Worm (Caenorhabditis elegans): ENCODE measurements around the gene rps-9.

Gene rps-9

ce11 chrII:11103052-11103451 is 23.1 kb downstream of the rps-9 start:
- TF ChIP-seq unc-62 (GFP tag; optimal IDR thresholded peaks at IDR 0.05), result no peak

DNA sequence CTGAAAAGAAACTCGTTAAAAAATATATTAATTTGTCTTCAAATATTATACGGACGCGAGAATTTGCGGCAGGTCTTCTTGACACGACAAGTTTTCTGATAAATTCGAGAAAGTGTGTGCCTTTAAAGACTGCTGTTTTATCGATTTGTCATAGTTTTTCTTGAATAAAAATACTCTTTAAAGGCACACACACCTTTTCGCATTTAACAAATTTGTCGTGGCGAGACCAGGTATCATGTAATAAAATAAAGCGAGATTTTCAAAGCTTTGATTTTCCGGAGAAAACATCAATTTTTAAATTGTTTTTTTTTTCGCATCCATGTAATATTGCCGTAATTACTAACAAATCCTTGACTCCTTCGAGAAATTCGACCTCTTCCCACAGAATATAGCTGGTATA is 25.0 kb downstream of the rps-9 start:
- TF ChIP-seq unc-62 (GFP tag; optimal IDR thresholded peaks at IDR 0.05), result no peak

DNA sequence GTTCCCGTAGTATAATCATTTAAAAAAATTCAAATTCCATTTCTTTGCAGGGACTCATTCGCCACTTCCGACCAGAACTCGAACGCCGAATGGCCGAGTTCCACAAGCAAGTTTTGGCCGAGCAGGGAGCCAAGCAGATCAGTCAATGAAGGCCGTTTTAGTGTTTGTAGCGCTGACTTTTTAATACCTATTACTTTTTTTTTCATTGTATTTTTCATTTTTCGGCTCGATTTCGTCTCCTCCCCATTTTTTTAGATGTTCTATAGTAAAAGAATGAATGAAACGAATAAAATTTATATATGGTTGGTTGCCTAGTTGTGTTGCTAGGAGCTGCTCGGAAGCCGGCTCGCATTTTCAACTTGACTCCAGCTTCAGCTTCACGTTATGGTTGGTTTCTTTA is 26.3 kb downstream of the rps-9 start, which contains the start of gene C09H10.4:
Gene C09H10.4 (plus strand): TSS at position 301 of the 400 bp plus-strand sequence.
- TF ChIP-seq unc-62 (GFP tag; optimal IDR thresholded peaks at IDR 0.05), result no peak

DNA sequence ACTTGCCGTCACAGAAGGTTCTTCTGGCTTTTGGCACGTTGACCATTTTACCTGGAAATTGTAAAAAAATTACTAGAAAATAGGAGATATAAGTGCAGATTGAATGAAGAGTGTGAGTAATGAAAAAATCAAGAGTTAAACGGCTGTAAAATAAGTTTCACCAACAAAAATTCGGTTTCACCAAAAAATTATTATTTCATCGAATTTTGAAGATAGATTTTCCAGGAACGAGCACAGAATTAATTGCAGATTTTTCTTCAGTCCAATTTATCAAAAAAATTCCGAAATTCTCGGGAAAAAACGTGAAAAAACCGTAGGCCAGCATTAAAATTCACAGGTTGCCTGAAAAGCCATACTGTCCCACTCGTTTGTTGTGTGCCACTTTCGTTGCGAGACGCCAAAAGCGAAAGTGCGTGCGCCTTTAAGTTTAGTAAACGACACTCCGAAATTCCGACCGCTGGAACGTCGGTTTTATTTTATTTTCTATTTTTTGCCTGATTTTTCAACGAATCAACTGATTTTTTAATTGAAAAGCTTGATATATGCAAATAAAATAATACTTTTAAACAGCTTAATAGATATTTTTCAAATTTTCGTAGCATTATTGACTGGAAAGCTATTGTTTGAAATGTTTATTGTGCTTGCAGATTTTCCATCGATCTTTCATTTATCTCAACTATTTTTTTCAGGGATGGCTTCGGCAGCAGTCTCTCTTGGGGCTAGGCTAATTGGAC is 28.8 kb downstream of the rps-9 start, which contains the start of the genes rpl-36.A and nuo-1:
Gene rpl-36.A (minus strand): TSS at position 51 of the 734 bp plus-strand sequence.
Gene nuo-1 (plus strand): TSS at position 684 of the 734 bp plus-strand sequence.
- TF ChIP-seq unc-62 (GFP tag; optimal IDR thresholded peaks at IDR 0.05), result no peak

DNA sequence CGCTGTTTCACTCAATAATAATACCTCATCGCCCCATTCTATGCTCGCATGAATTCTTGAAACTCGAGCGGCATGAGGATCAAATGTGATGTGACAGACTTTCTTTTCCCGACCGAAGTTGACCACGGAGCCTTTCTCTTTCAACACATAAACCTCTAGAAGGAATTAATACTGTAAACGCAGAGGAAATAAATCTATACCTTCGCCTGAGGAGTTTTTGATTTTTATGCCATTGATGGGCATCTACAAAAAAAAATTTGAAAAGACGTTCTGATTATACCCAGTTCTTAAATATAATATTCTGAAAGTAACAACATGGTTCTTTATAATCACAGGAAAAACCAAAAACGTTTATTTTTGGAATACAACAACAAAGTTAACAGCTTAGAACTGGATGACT is 29.9 kb downstream of the rps-9 start, which contains the start of gene nbs-1:
Gene nbs-1 (minus strand): TSS at position 246 of the 400 bp plus-strand sequence.
- TF ChIP-seq unc-62 (GFP tag; optimal IDR thresholded peaks at IDR 0.05), result no peak

ce11 chrII:11094431-11094830 is 31.7 kb downstream of the rps-9 start:
- TF ChIP-seq unc-62 (GFP tag; optimal IDR thresholded peaks at IDR 0.05), result no peak

DNA sequence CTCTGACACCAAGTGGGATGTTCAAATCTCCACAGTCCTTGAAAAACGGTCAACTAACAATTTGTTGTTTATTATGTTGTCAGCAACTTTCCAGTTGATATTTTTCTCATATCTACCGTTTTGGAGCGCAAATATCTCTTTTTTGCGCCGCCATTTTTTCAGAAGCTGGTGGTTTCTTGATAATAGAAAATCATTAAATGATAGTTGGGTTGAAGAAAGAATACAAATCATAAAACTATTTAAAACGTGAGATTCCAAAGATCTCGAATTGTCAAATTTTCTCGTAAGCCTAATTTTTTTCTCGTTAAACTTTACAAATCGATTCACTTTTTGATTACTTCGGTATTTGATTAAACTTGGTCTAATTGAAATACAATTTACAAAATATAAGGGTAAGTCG is 33.7 kb downstream of the rps-9 start, which contains the start of gene rpl-42:
Gene rpl-42 (plus strand): TSS at position 301 of the 400 bp plus-strand sequence.
- TF ChIP-seq unc-62 (GFP tag; optimal IDR thresholded peaks at IDR 0.05), result no peak

DNA sequence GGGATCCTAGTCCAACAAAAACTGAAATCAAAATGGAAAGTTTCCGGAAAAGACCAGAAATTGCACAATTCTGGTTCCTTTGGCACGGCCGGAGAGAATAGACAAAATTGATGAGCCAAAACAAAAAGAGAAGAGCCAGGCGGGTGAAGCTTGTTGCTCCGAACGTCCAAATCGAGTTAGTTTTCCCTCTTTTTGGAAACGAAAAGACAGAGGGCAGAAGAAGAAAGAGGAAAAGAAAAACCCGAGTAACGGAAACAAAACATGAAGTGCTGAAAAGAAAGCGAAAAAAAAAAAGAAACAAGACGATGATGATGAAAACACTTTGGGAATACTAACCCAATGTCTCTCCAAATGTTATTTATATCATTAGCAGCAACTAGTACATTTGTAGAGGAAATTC is 34.6 kb downstream of the rps-9 start:
- no peak for TF ChIP-seq unc-62 (GFP tag; optimal IDR thresholded peaks at IDR 0.05)

- no peak for TF ChIP-seq unc-62 (GFP tag; optimal IDR thresholded peaks at IDR 0.05)
Observed at ce11 chrII:11089356-11089755, 36.8 kb downstream of the rps-9 start, which contains the start of gene unc-53. unc-53 (minus strand) TSS chrII:11089456.

ce11 chrII:11088137-11088536 is 38.0 kb downstream of the rps-9 start:
- TF ChIP-seq unc-62 (GFP tag; optimal IDR thresholded peaks at IDR 0.05), result no peak

ce11 chrII:11086770-11087169 is 39.4 kb downstream of the rps-9 start:
- no peak for TF ChIP-seq unc-62 (GFP tag; optimal IDR thresholded peaks at IDR 0.05)

ce11 chrII:11076550-11076949 is 49.6 kb downstream of the rps-9 start:
- TF ChIP-seq unc-62 (GFP tag; optimal IDR thresholded peaks at IDR 0.05), result no peak
